Worm (Caenorhabditis elegans): ENCODE results near the gene K10H10.5.

DNA sequence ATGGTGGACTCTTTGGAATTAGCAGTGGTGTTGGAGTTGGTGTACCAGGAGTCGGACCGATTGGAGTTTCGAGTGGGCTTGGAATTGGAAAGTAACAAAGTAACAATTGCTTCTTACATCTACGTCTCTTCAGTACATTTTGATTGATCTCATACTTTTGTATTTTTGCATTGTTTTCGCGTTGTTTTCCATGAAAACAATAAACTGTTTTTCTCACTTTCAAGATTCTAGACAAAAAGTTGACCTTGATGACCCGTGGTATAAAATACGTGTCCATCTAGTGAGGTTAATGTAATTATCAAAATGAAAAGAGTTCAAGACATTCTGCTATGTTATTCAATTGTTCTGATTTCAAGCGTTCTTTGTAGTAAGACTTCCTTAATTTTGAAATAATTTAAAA, at the start of gene K10H10.5:
- TF ChIP-seq ztf-23 (GFP tag; IDR thresholded peaks at IDR 0.05) (no peak), klf-2 (GFP tag; conservative IDR thresholded peaks at IDR 0.05) (no peak), cog-1 (tag; optimal IDR thresholded peaks at IDR 0.05) (no peak), ref-1 (GFP tag; conservative IDR thresholded peaks at IDR 0.05) (no peak), flt-1 (GFP tag; IDR thresholded peaks at IDR 0.05) (no peak), tab-1 (GFP tag; IDR thresholded peaks at IDR 0.05) (no peak), ztf-29 (GFP tag; IDR thresholded peaks at IDR 0.05) (no peak), med-1 (GFP tag; optimal IDR thresholded peaks at IDR 0.05; ENCODE audit: insufficient read depth) (no peak)

Data from whole organism, midembryonic.